Fruit fly (Drosophila melanogaster) S2 (cell line): Measurements from ENCODE around the gene hth.

Source experiments
- CG8478 ChIP-seq: fragments of >200 bp; optimal IDR thresholded peaks from 2 replicates; lab custom pipeline; 2018
- CTCF ChIP-seq, 2 experiments: fragments of >200 bp; optimal IDR thresholded peaks; 2 replicates each; lab custom pipeline; 2018

- TF ChIP-seq CTCF (optimal IDR thresholded peaks at IDR 0.05; lab: Kevin White, UChicago) = no peak
- TF ChIP-seq CG8478 (lab: Kevin White, UChicago) = no peak
These were observed 1.9 kb upstream of the hth start for dm6 chr3R:10641284-10641683.
